Worm (Caenorhabditis elegans): ENCODE results near the gene tsen-34.

Gene tsen-34

ce11 chrIV:4204275-4204674 lies 26.0 kb downstream of the tsen-34 start, which contains the start of gene pax-2:
Gene pax-2, minus strand, starts transcription at chrIV:4204375.
- TF ChIP-seq T07F8.4 (tag; optimal IDR thresholded peaks at IDR 0.05), result no peak
- no peak for TF ChIP-seq akir-1 (GFP tag; optimal IDR thresholded peaks at IDR 0.05)
- TF ChIP-seq F33H1.4 (GFP tag; IDR thresholded peaks at IDR 0.05), result no peak
- TF ChIP-seq B0336.3 (GFP tag; IDR thresholded peaks at IDR 0.05), result no peak
- TF ChIP-seq nhr-90 (tag; optimal IDR thresholded peaks at IDR 0.05), result no peak
- no peak for TF ChIP-seq lsl-1 (GFP tag; optimal IDR thresholded peaks at IDR 0.05)
- TF ChIP-seq snpc-1.1 (tag; optimal IDR thresholded peaks at IDR 0.05; ENCODE audit: insufficient read depth), result no peak
- TF ChIP-seq ceh-91 (GFP tag; IDR thresholded peaks at IDR 0.05), result no peak
- no peak for TF ChIP-seq tlf-1 (GFP tag; optimal IDR thresholded peaks at IDR 0.05)
- no peak for TF ChIP-seq ceh-79 (tag; optimal IDR thresholded peaks at IDR 0.05)
- TF ChIP-seq Y53G8AR.9 (GFP tag; conservative IDR thresholded peaks at IDR 0.05), result no peak

DNA sequence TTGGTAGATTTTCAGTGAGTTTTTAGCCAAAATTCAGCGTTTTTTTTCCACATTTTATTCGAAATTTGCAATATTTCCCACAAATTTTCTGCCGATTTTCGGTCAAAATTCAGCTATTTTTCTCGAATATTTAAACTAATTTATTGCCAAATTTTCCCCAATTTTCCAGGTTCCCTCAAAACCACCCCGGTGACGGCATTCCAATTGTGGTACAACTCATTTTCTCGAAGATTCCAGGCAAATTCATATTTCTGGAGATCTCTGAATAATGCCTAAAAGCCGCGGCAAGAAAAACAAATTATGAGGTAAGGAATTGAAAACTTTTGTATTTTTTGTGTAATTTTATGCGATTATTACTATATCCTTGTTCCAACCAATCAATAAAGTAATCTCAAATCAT lies 28.8 kb downstream of the tsen-34 start, which contains the start of gene osgn-1:
TSS of gene osgn-1 (plus strand) at position 301 of the 400 bp plus-strand sequence.
- no peak for TF ChIP-seq aptf-2 (GFP tag; conservative IDR thresholded peaks at IDR 0.05)
- TF ChIP-seq ztf-22 (GFP tag; optimal IDR thresholded peaks at IDR 0.05), result no peak
- TF ChIP-seq nhr-120 (GFP tag; IDR thresholded peaks at IDR 0.05), result no peak
- TF ChIP-seq ztf-25 (GFP tag; IDR thresholded peaks at IDR 0.05), result no peak
- TF ChIP-seq B0336.3 (GFP tag; IDR thresholded peaks at IDR 0.05), result no peak
- TF ChIP-seq athp-1 (tag; optimal IDR thresholded peaks at IDR 0.05), result no peak
- no peak for TF ChIP-seq ceh-79 (tag; optimal IDR thresholded peaks at IDR 0.05)
- no peak for TF ChIP-seq bed-1 (GFP tag; IDR thresholded peaks at IDR 0.05)
- no peak for TF ChIP-seq ztf-6 (GFP tag; IDR thresholded peaks at IDR 0.05)
- TF ChIP-seq K12H6.12 (tag; optimal IDR thresholded peaks at IDR 0.05), result no peak
- TF ChIP-seq D2030.7 (GFP tag; IDR thresholded peaks at IDR 0.05), result no peak
- no peak for TF ChIP-seq ztf-26 (tag; optimal IDR thresholded peaks at IDR 0.05)
- no peak for TF ChIP-seq rec-8 (tag; optimal IDR thresholded peaks at IDR 0.05)

- peak; percentile 45 for TF ChIP-seq pha-4 (tag; optimal IDR thresholded peaks at IDR 0.05)
- TF ChIP-seq ceh-100 (GFP tag; IDR thresholded peaks at IDR 0.05), result no peak
Observed at ce11 chrIV:4209084-4209483, 30.8 kb downstream of the tsen-34 start.

- TF ChIP-seq hrde-1 (tag; optimal IDR thresholded peaks at IDR 0.05; ENCODE audit: borderline replicate concordance), result no peak
- TF ChIP-seq ztf-28 (GFP tag; IDR thresholded peaks at IDR 0.05), result no peak
- TF ChIP-seq zfh-2 (GFP tag; conservative IDR thresholded peaks at IDR 0.05), result peak; percentile 90
Observed at ce11 chrIV:4210868-4211267, 32.6 kb downstream of the tsen-34 start.

DNA sequence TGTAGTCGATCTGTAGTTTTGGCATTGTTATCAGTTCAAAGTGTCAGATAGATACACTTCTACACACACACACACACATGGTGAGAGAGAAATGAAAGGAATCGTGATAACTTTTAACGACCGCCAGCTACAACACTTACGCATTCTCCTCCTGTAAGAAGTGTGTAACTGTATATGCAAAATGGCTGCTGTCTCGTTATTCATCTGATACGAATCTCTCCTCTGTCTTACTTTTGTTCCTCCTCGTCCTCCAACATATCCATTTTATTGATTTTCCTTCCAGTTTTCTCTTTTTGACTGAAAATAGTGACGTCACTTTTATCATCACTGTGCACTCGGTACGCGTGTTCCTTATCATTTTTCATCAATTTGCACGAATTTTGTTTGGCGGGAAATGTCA lies 34.5 kb downstream of the tsen-34 start:
- TF ChIP-seq nfya-2 (GFP tag; IDR thresholded peaks at IDR 0.05) (no peak), nhr-80 (tag; optimal IDR thresholded peaks at IDR 0.05) (peak; percentile 54), bed-1 (GFP tag; IDR thresholded peaks at IDR 0.05) (no peak), atf-7 (tag; optimal IDR thresholded peaks at IDR 0.05) (peak; percentile 95)

- TF ChIP-seq ekl-4 (GFP tag; IDR thresholded peaks at IDR 0.05) (no peak), nfya-2 (GFP tag; IDR thresholded peaks at IDR 0.05) (0 out of 2 replicates have a peak, but pooled peaks have one; percentile 5), F37B4.10 (GFP tag; IDR thresholded peaks at IDR 0.05) (no peak), tbx-9 (tag; optimal IDR thresholded peaks at IDR 0.05; ENCODE audit: borderline replicate concordance) (no peak), K11D2.4 (GFP tag; IDR thresholded peaks at IDR 0.05) (peak; percentile 35; the same call in 1 of the 2 replicates), snpc-1.1 (tag; optimal IDR thresholded peaks at IDR 0.05; ENCODE audit: insufficient read depth) (no peak), hmg-1.2 (GFP tag; IDR thresholded peaks at IDR 0.05) (peak; percentile 53; the same call in 1 of the 2 replicates), egl-44 (GFP tag; IDR thresholded peaks at IDR 0.05) (0 out of 2 replicates have a peak, but pooled peaks have one; percentile 43), nhr-80 (tag; optimal IDR thresholded peaks at IDR 0.05) (peak; percentile 65), ama-1 (optimal IDR thresholded peaks at IDR 0.05) (no peak), ama-1 (GFP tag; optimal IDR thresholded peaks at IDR 0.05) (no peak), zim-3 (tag; optimal IDR thresholded peaks at IDR 0.05) (no peak), dox-1 (GFP tag; IDR thresholded peaks at IDR 0.05) (0 out of 2 replicates have a peak, but pooled peaks have one; percentile 35), chd-7 (tag; optimal IDR thresholded peaks at IDR 0.05) (peak; percentile 9), ztf-26 (tag; optimal IDR thresholded peaks at IDR 0.05) (no peak)
Observed at ce11 chrIV:4215349-4215748, 37.1 kb downstream of the tsen-34 start.

All from whole organism, young adult.